Fruit fly (Drosophila melanogaster) whole organism, embryonic: Measurements from ENCODE around the gene CG1324.
A peak's percentile ranks its signal among the peaks of the same experiment; 100 is the strongest.

Source experiments
- Atf6 ChIP-seq: fragments of 200-800 bp; sonication (Bioruptor generic); IDR thresholded peaks from 2 replicates; pipeline ENCODE4 v1.3.6; 2022; ENCODE audit warnings: missing biosample characterization, missing genetic modification characterization
- Bteb2 ChIP-seq: fragments of 200-800 bp; sonication (Bioruptor generic); optimal IDR thresholded peaks from 2 replicates; lab custom pipeline; 2016; ENCODE audit warnings: missing biosample characterization, missing genetic modification characterization
- CG10654 ChIP-seq: fragments of 200-800 bp; sonication (Bioruptor generic); optimal IDR thresholded peaks from 2 replicates; lab custom pipeline; 2016; ENCODE audit warnings: missing biosample characterization, missing genetic modification characterization
- CG11093 ChIP-seq: fragments of 200-800 bp; sonication (Bioruptor generic); IDR thresholded peaks from 3 replicates; pipeline ENCODE4 v1.3.6; 2022; ENCODE audit warnings: missing biosample characterization, missing genetic modification characterization
- CG12071 ChIP-seq: fragments of 200-800 bp; sonication (Bioruptor generic); optimal IDR thresholded peaks from 3 replicates; lab custom pipeline; 2018; ENCODE audit warnings: missing biosample characterization, mild to moderate bottlenecking, missing genetic modification characterization
- CG13287 ChIP-seq: fragments of 200-800 bp; sonication (Bioruptor generic); IDR thresholded peaks from 2 replicates; pipeline ENCODE4 v1.3.6; 2022; ENCODE audit warnings: missing biosample characterization, missing genetic modification characterization; ENCODE audit not compliant: partially characterized antibody
- CG13424 ChIP-seq: fragments of 200-800 bp; sonication (Bioruptor generic); optimal IDR thresholded peaks from 2 replicates; lab custom pipeline; 2019; ENCODE audit warnings: missing biosample characterization, mild to moderate bottlenecking, missing genetic modification characterization, moderate library complexity
- CG15479 ChIP-seq: fragments of 200-800 bp; sonication (Bioruptor generic); optimal IDR thresholded peaks from 3 replicates; lab custom pipeline; 2019; ENCODE audit warnings: missing biosample characterization, mild to moderate bottlenecking, missing genetic modification characterization, moderate library complexity
- CG15696 ChIP-seq: fragments of 200-800 bp; sonication (Bioruptor generic); optimal IDR thresholded peaks from 2 replicates; lab custom pipeline; 2019; ENCODE audit warnings: missing biosample characterization, mild to moderate bottlenecking, missing genetic modification characterization, moderate library complexity
- CG17361 ChIP-seq: fragments of 200-800 bp; sonication (Bioruptor generic); IDR thresholded peaks from 3 replicates; pipeline ENCODE4 v1.3.6; 2022; ENCODE audit warnings: missing biosample characterization, missing genetic modification characterization
- CG17802 ChIP-seq: fragments of 200-800 bp; sonication (Bioruptor generic); optimal IDR thresholded peaks from 2 replicates; lab custom pipeline; 2018; ENCODE audit warnings: missing biosample characterization, mild to moderate bottlenecking, missing genetic modification characterization, moderate library complexity
- CG17829 ChIP-seq: fragments of 200-800 bp; optimal IDR thresholded peaks from 2 replicates; lab custom pipeline; 2019; ENCODE audit warnings: missing biosample characterization, mild to moderate bottlenecking, missing genetic modification characterization, moderate library complexity
- CG1832 ChIP-seq: fragments of 200-800 bp; sonication (Bioruptor generic); optimal IDR thresholded peaks from 2 replicates; lab custom pipeline; 2017; ENCODE audit warnings: missing biosample characterization, mild to moderate bottlenecking, missing genetic modification characterization, inconsistent platforms
- CG31441 ChIP-seq: fragments of 200-800 bp; sonication (Bioruptor generic); IDR thresholded peaks from 2 replicates; pipeline ENCODE4 v1.3.6; 2022; ENCODE audit warnings: missing biosample characterization, missing genetic modification characterization
- CG3407 ChIP-seq: fragments of 200-800 bp; sonication (Bioruptor generic); optimal IDR thresholded peaks from 2 replicates; lab custom pipeline; 2018; ENCODE audit warnings: missing biosample characterization, mild to moderate bottlenecking, missing genetic modification characterization
- CG6765 ChIP-seq: fragments of 200-800 bp; sonication (Bioruptor generic); optimal IDR thresholded peaks from 3 replicates; lab custom pipeline; 2017; ENCODE audit warnings: missing biosample characterization, mild to moderate bottlenecking, missing genetic modification characterization
- CG7372 ChIP-seq: fragments of 200-800 bp; sonication (Bioruptor generic); IDR thresholded peaks from 2 replicates; pipeline ENCODE4 v1.3.6; 2022; ENCODE audit warnings: missing biosample characterization, missing genetic modification characterization
- CG7839 ChIP-seq: fragments of 200-800 bp; sonication (Bioruptor generic); optimal IDR thresholded peaks from 3 replicates; lab custom pipeline; 2018; ENCODE audit warnings: missing biosample characterization, mild to moderate bottlenecking, missing genetic modification characterization, moderate library complexity
- CG8089 ChIP-seq: fragments of 200-800 bp; sonication (Bioruptor generic); optimal IDR thresholded peaks from 3 replicates; lab custom pipeline; 2016; ENCODE audit warnings: missing biosample characterization, missing genetic modification characterization
- CG9609 ChIP-seq: fragments of 200-800 bp; sonication (Bioruptor generic); optimal IDR thresholded peaks from 3 replicates; lab custom pipeline; 2016; ENCODE audit warnings: missing biosample characterization, missing genetic modification characterization
- CG9727 ChIP-seq: fragments of 200-800 bp; sonication (Bioruptor generic); optimal IDR thresholded peaks from 3 replicates; lab custom pipeline; 2017; ENCODE audit warnings: missing biosample characterization, mild to moderate bottlenecking, missing genetic modification characterization
- Doc3 ChIP-seq: fragments of 200-800 bp; sonication (Bioruptor generic); IDR thresholded peaks from 3 replicates; pipeline ENCODE4 v1.3.6; 2022; ENCODE audit warnings: missing biosample characterization, missing genetic modification characterization; ENCODE audit not compliant: partially characterized antibody
- Hr51 ChIP-seq, 2 experiments: fragments of 200-800 bp; sonication (Bioruptor generic); optimal IDR thresholded peaks; 2 replicates in 1 of 2; 3 replicates in 1 of 2; lab custom pipeline; 2016 to 2018; ENCODE audit warnings: missing biosample characterization in 2 of 2, missing genetic modification characterization in 2 of 2, mild to moderate bottlenecking in 1 of 2, moderate library complexity in 1 of 2
- Neu2 ChIP-seq: fragments of 200-800 bp; sonication (Bioruptor generic); optimal IDR thresholded peaks from 3 replicates; lab custom pipeline; 2016; ENCODE audit warnings: missing biosample characterization, missing genetic modification characterization, borderline replicate concordance
- Sox100B ChIP-seq: fragments of 200-800 bp; sonication (Bioruptor generic); optimal IDR thresholded peaks from 3 replicates; lab custom pipeline; 2018; ENCODE audit warnings: missing biosample characterization, mild to moderate bottlenecking, missing genetic modification characterization
- ac ChIP-seq: fragments of 200-800 bp; sonication (Bioruptor generic); optimal IDR thresholded peaks from 3 replicates; lab custom pipeline; 2017; ENCODE audit warnings: missing biosample characterization, mild to moderate bottlenecking, missing genetic modification characterization
- chn ChIP-seq: fragments of 200-800 bp; sonication (Bioruptor generic); optimal IDR thresholded peaks from 2 replicates; lab custom pipeline; 2016; ENCODE audit warnings: missing biosample characterization, missing genetic modification characterization
- disco-r ChIP-seq: fragments of 200-800 bp; sonication (Bioruptor generic); optimal IDR thresholded peaks from 2 replicates; lab custom pipeline; 2016; ENCODE audit warnings: missing biosample characterization, missing genetic modification characterization
- eve ChIP-seq, 2 experiments: fragments of >200 bp; optimal IDR thresholded peaks; 2 replicates each; lab custom pipeline; 2017; ENCODE audit warnings: missing biosample characterization in 2 of 2, missing genetic modification characterization in 2 of 2
- lola ChIP-seq, 3 experiments: fragments of >200 bp in 2 of 3; fragments of 200-800 bp in 1 of 3; sonication (Bioruptor generic) in 1 of 3; optimal IDR thresholded peaks; 2 replicates each; lab custom pipeline; 2017 to 2019; ENCODE audit warnings: missing biosample characterization in 3 of 3, missing genetic modification characterization in 3 of 3, mild to moderate bottlenecking in 1 of 3, moderate library complexity in 1 of 3
- nmo ChIP-seq: fragments of 200-800 bp; sonication (Bioruptor generic); optimal IDR thresholded peaks from 2 replicates; lab custom pipeline; 2018; ENCODE audit warnings: missing biosample characterization, mild to moderate bottlenecking, missing genetic modification characterization, moderate library complexity
- prd ChIP-seq, 3 experiments: fragments of >200 bp in 2 of 3; fragments of 200-800 bp in 1 of 3; sonication (Bioruptor generic) in 1 of 3; optimal IDR thresholded peaks in 2 of 3; IDR thresholded peaks in 1 of 3; 2 replicates in 2 of 3; 3 replicates in 1 of 3; pipeline versions ENCODE4 v1.3.6 to Lab custom; 2017 to 2022; ENCODE audit warnings: missing biosample characterization in 1 of 3, missing genetic modification characterization in 1 of 3
- sc ChIP-seq, 3 experiments: fragments of >200 bp in 2 of 3; fragments of 200-800 bp in 1 of 3; sonication (Bioruptor generic) in 1 of 3; optimal IDR thresholded peaks; 2 replicates in 2 of 3; 3 replicates in 1 of 3; lab custom pipeline; 2017; ENCODE audit warnings: mild to moderate bottlenecking in 1 of 3, missing biosample characterization in 1 of 3, missing genetic modification characterization in 1 of 3, missing genetic modification reagents in 1 of 3
- sna ChIP-seq: fragments of 200-800 bp; sonication (Bioruptor generic); IDR thresholded peaks from 2 replicates; pipeline ENCODE4 v1.3.6; 2022; ENCODE audit warnings: missing biosample characterization, missing genetic modification characterization; ENCODE audit not compliant: partially characterized antibody
- sob ChIP-seq: fragments of 200-800 bp; sonication (Bioruptor generic); IDR thresholded peaks from 2 replicates; pipeline ENCODE4 v1.3.6; 2022; ENCODE audit warnings: missing biosample characterization, missing genetic modification characterization
- twi ChIP-seq: fragments of 200-800 bp; optimal IDR thresholded peaks from 2 replicates; lab custom pipeline; 2019; ENCODE audit warnings: missing biosample characterization, mild to moderate bottlenecking, missing genetic modification characterization, moderate library complexity
- usp ChIP-seq: fragments of >200 bp; optimal IDR thresholded peaks from 2 replicates; lab custom pipeline; 2017; ENCODE audit warnings: missing biosample characterization, missing genetic modification characterization
- zen ChIP-seq: fragments of 200-800 bp; sonication (Bioruptor generic); optimal IDR thresholded peaks from 3 replicates; lab custom pipeline; 2018; ENCODE audit warnings: missing biosample characterization, mild to moderate bottlenecking, missing genetic modification characterization, moderate library complexity
- zf30C ChIP-seq: fragments of 200-800 bp; sonication (Bioruptor generic); optimal IDR thresholded peaks from 3 replicates; lab custom pipeline; 2018; ENCODE audit warnings: missing biosample characterization, mild to moderate bottlenecking, missing genetic modification characterization

CG1324 gene

DNA sequence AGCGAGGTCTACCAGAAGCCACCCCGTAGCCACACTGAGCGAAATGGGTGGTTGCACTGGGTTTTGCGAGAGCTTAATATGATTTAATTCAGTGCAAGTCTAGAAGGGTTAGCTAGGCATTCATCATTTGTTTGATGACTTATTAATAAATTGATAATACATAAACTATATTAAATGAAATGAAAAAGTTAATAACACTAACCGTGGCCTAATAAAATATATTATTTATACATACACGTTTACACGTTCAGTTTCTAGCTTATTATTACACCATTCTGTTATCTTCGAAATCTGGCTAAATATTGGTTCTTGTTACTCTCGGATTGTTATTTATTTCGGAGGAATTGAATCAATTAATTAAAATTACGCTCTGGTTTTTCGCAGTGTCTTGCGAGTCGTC is 20.7 kb upstream of the CG1324 start (continued):
- no peak for TF ChIP-seq sc (optimal IDR thresholded peaks at IDR 0.05; lab: Kevin White, UChicago)
- TF ChIP-seq sc (GFP tag; optimal IDR thresholded peaks at IDR 0.05; lab: Kevin White, UChicago), result peak; percentile 5
- TF ChIP-seq CG7839, result peak; percentile 13
- TF ChIP-seq CG13424, result peak; percentile 5
- no peak for TF ChIP-seq CG17829 (tag; lab: Kevin White, UChicago)
- peak in 1 of 2 experiments; percentile 5 for TF ChIP-seq Hr51 (GFP tag; optimal IDR thresholded peaks at IDR 0.05; lab: Kevin White, UChicago)
- TF ChIP-seq lola (GFP tag; optimal IDR thresholded peaks at IDR 0.05; lab: Kevin White, UChicago), result peak in 1 of 3 experiments; percentile 55
- peak in 1 of 2 experiments; percentile 57 for TF ChIP-seq eve (GFP tag; optimal IDR thresholded peaks at IDR 0.05; lab: Kevin White, UChicago)
- no peak for TF ChIP-seq CG11093
- no peak for TF ChIP-seq CG1832 (GFP tag; lab: Kevin White, UChicago)
- peak; percentile 31 for TF ChIP-seq CG9727
- no peak for TF ChIP-seq CG9609
- TF ChIP-seq CG17361, result peak; percentile 49; the same call in 2 of the 3 replicates
- TF ChIP-seq Sox100B, result peak; percentile 22

- TF ChIP-seq ac (GFP tag; lab: Kevin White, UChicago), result peak; percentile 16
- no peak for TF ChIP-seq CG13287 (GFP tag; lab: Robert Waterston, UW)
- TF ChIP-seq zen (tag; lab: Kevin White, UChicago), result peak; percentile 44
- TF ChIP-seq zf30C (GFP tag; lab: Kevin White, UChicago), result peak; percentile 72
- TF ChIP-seq twi (tag; lab: Kevin White, UChicago), result peak; percentile 50
- TF ChIP-seq CG12071, result no peak
- TF ChIP-seq CG15479 (GFP tag; lab: Kevin White, UChicago), result peak; percentile 9
- no peak for TF ChIP-seq prd (optimal IDR thresholded peaks at IDR 0.05; lab: Kevin White, UChicago)
- TF ChIP-seq prd (GFP tag; IDR thresholded peaks at IDR 0.05; lab: Robert Waterston, UW), result peak; percentile 53; the same call in 2 of the 3 replicates
- TF ChIP-seq Neu2, result peak; percentile 63
- peak; percentile 30 for TF ChIP-seq CG15696
- TF ChIP-seq Bteb2 (GFP tag; lab: Kevin White, UChicago), result no peak
- TF ChIP-seq, all 482 proteins: peak for 8
These were observed 17.4 kb upstream of the CG1324 start for dm6 chrX:20753124-20753523.

DNA sequence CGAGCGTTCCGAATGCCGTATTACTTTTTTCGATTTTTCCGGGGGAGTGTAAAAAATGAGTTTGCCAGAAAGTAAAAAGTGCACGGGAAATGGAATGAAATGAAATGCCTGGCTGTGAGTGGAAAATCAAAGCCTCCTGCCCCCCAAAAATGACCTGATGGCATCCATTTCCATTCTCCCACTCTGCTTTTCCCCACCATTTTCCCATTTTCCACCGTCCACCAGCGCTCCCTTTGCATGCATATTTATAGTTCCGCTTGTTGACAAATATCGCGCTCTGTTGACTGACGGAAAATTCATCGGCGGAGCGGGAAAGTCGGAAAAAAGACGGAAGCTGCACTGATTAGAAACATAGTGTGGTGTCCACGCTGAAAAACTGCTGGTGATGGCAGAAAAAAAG is 10.1 kb upstream of the CG1324 start, which contains the start of gene CG15452:
TSS of gene CG15452 (minus strand) at position 101 of the 400 bp plus-strand sequence.
- TF ChIP-seq CG7372 (GFP tag; lab: Robert Waterston, UW), result no peak
- TF ChIP-seq sob (GFP tag; lab: Robert Waterston, UW), result no peak
- no peak for TF ChIP-seq Atf6 (GFP tag; lab: Robert Waterston, UW)
- TF ChIP-seq CG6765, result no peak
- no peak for TF ChIP-seq chn
- TF ChIP-seq sna (GFP tag; lab: Robert Waterston, UW), result no peak
- TF ChIP-seq CG3407 (GFP tag; lab: Kevin White, UChicago), result no peak
- TF ChIP-seq CG17802 (tag; lab: Kevin White, UChicago), result no peak
- no peak for TF ChIP-seq disco-r (GFP tag; lab: Kevin White, UChicago)
- no peak for TF ChIP-seq CG31441 (GFP tag; lab: Robert Waterston, UW)
- TF ChIP-seq nmo (GFP tag; lab: Kevin White, UChicago), result no peak
- TF ChIP-seq CG8089 (GFP tag; lab: Kevin White, UChicago), result no peak
- no peak for TF ChIP-seq usp (GFP tag; lab: Kevin White, UChicago)
- no peak for TF ChIP-seq Doc3 (GFP tag; lab: Robert Waterston, UW)
- TF ChIP-seq zf30C (GFP tag; lab: Kevin White, UChicago), result no peak
- TF ChIP-seq CG10654 (GFP tag; lab: Kevin White, UChicago), result no peak
